Fruit fly (Drosophila melanogaster): ENCODE results near the gene CG7376.

DNA sequence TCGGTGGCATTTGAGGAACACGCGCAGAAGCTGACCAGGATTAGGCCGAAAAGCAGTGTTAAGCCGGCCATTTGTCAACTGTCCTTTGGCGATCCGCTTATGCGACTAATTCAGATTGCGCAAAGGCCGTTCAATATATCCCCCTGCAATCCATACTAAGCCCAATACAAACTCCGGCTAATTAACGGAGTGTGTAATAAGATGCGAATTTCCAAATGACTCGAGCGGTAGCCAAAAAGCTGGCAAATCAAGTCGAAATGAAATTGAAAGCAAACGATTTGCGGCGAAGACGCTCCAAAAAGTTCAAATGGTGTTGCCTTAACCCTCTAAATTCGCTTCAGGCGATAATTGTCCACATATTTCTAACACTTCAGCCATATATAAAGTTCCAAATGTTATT, 31.7 kb upstream of the CG7376 start, which contains the start of gene Cpr65Aw:
- no peak for TF ChIP-seq ttk (optimal IDR thresholded peaks at IDR 0.05)
- TF ChIP-seq Myc (optimal IDR thresholded peaks at IDR 0.05): no peak
- no peak for TF ChIP-seq psq (optimal IDR thresholded peaks at IDR 0.05)
- TF ChIP-seq h (optimal IDR thresholded peaks at IDR 0.05): no peak
- TF ChIP-seq insv (optimal IDR thresholded peaks at IDR 0.05): no peak
- no peak for TF ChIP-seq Sin3A (optimal IDR thresholded peaks at IDR 0.05)

Data from Kc167 (cell line).